Fruit fly (Drosophila melanogaster) whole organism, embryonic: ENCODE data around the gene Tango2.

Experiments used
- Aef1 ChIP-seq: fragments of 200-800 bp; sonication (Bioruptor generic); IDR thresholded peaks from 3 replicates; pipeline ENCODE4 v1.3.6; 2022; ENCODE audit warnings: missing biosample characterization, missing genetic modification characterization
- Awh ChIP-seq: fragments of 200-800 bp; sonication (Bioruptor generic); IDR thresholded peaks from 2 replicates; pipeline ENCODE4, ENCODE4 v1.3.6; 2022; ENCODE audit warnings: missing biosample characterization, missing genetic modification characterization
- CG10565 ChIP-seq: fragments of 200-800 bp; sonication (Bioruptor generic); optimal IDR thresholded peaks from 3 replicates; lab custom pipeline; 2016; ENCODE audit warnings: missing biosample characterization, mild to moderate bottlenecking, missing genetic modification characterization
- CG11504 ChIP-seq: fragments of 200-800 bp; sonication (Bioruptor generic); optimal IDR thresholded peaks from 3 replicates; lab custom pipeline; 2019; ENCODE audit warnings: missing biosample characterization, mild to moderate bottlenecking, missing genetic modification characterization, moderate library complexity
- CG11696 ChIP-seq: fragments of 200-800 bp; sonication (Bioruptor generic); IDR thresholded peaks from 2 replicates; pipeline ENCODE4 v1.3.6; 2022; ENCODE audit warnings: missing biosample characterization, missing genetic modification characterization
- CG12155 ChIP-seq: fragments of 200-800 bp; sonication (Bioruptor generic); optimal IDR thresholded peaks from 3 replicates; lab custom pipeline; 2016; ENCODE audit warnings: missing biosample characterization, missing genetic modification characterization
- CG12219 ChIP-seq: fragments of 200-800 bp; sonication (Bioruptor generic); optimal IDR thresholded peaks from 3 replicates; lab custom pipeline; 2018; ENCODE audit warnings: missing biosample characterization, mild to moderate bottlenecking, missing genetic modification characterization
- CG12391 ChIP-seq: fragments of 200-800 bp; sonication (Bioruptor generic); optimal IDR thresholded peaks from 3 replicates; lab custom pipeline; 2018; ENCODE audit warnings: missing biosample characterization, mild to moderate bottlenecking, missing genetic modification characterization, moderate library complexity
- CG13123 ChIP-seq: fragments of 200-800 bp; sonication (Bioruptor generic); optimal IDR thresholded peaks from 2 replicates; lab custom pipeline; 2016; ENCODE audit warnings: missing biosample characterization, missing genetic modification characterization
- CG15601 ChIP-seq: fragments of 200-800 bp; sonication (Bioruptor generic); optimal IDR thresholded peaks from 3 replicates; lab custom pipeline; 2019; ENCODE audit warnings: missing biosample characterization, mild to moderate bottlenecking, missing genetic modification characterization, moderate library complexity
- CG1603 ChIP-seq: fragments of 200-800 bp; sonication (Bioruptor generic); optimal IDR thresholded peaks from 2 replicates; lab custom pipeline; 2019; ENCODE audit warnings: missing biosample characterization, mild to moderate bottlenecking, missing genetic modification characterization, moderate library complexity
- CG16779 ChIP-seq: fragments of 200-800 bp; sonication (Bioruptor generic); IDR thresholded peaks from 2 replicates; pipeline ENCODE4 v1.3.6; 2022; ENCODE audit warnings: missing biosample characterization, missing genetic modification characterization
- CG16815 ChIP-seq: fragments of 200-800 bp; sonication (Bioruptor generic); optimal IDR thresholded peaks from 3 replicates; lab custom pipeline; 2017; ENCODE audit warnings: missing biosample characterization, mild to moderate bottlenecking, missing genetic modification characterization
- CG17359 ChIP-seq: fragments of 200-800 bp; sonication (Bioruptor generic); optimal IDR thresholded peaks from 3 replicates; lab custom pipeline; 2018; ENCODE audit warnings: missing biosample characterization, mild to moderate bottlenecking, missing genetic modification characterization, moderate library complexity
- CG17385 ChIP-seq: fragments of 200-800 bp; sonication (Bioruptor generic); optimal IDR thresholded peaks from 3 replicates; lab custom pipeline; 2018; ENCODE audit warnings: missing biosample characterization, mild to moderate bottlenecking, missing genetic modification characterization
- CG18262 ChIP-seq: fragments of 200-800 bp; optimal IDR thresholded peaks from 3 replicates; lab custom pipeline; 2019; ENCODE audit warnings: missing biosample characterization, mild to moderate bottlenecking, missing genetic modification characterization, moderate library complexity
- CG1832 ChIP-seq: fragments of 200-800 bp; sonication (Bioruptor generic); optimal IDR thresholded peaks from 2 replicates; lab custom pipeline; 2017; ENCODE audit warnings: missing biosample characterization, mild to moderate bottlenecking, missing genetic modification characterization, inconsistent platforms
- CG32532 ChIP-seq: fragments of 200-800 bp; sonication (Bioruptor generic); IDR thresholded peaks from 2 replicates; pipeline ENCODE4 v1.3.6; 2022; ENCODE audit warnings: missing biosample characterization, missing genetic modification characterization
- CG33213 ChIP-seq: fragments of 200-800 bp; sonication (Bioruptor generic); optimal IDR thresholded peaks from 3 replicates; lab custom pipeline; 2016; ENCODE audit warnings: missing biosample characterization, missing genetic modification characterization
- CG3838 ChIP-seq: fragments of 200-800 bp; sonication (Bioruptor generic); optimal IDR thresholded peaks from 3 replicates; lab custom pipeline; 2016; ENCODE audit warnings: missing biosample characterization, missing genetic modification characterization
- CG3995 ChIP-seq: fragments of 200-800 bp; sonication (Bioruptor generic); optimal IDR thresholded peaks from 3 replicates; lab custom pipeline; 2016; ENCODE audit warnings: missing biosample characterization, missing genetic modification characterization
- CG4730 ChIP-seq: fragments of 200-800 bp; sonication (Bioruptor generic); IDR thresholded peaks from 2 replicates; pipeline ENCODE4 v1.3.6; 2022; ENCODE audit warnings: missing biosample characterization, missing genetic modification characterization
- CG4854 ChIP-seq: fragments of 200-800 bp; sonication (Bioruptor generic); optimal IDR thresholded peaks from 2 replicates; lab custom pipeline; 2016; ENCODE audit warnings: missing biosample characterization, missing genetic modification characterization, inconsistent platforms
- CG9215 ChIP-seq: fragments of 200-800 bp; sonication (Bioruptor generic); IDR thresholded peaks from 2 replicates; pipeline ENCODE4 v1.3.6; 2022; ENCODE audit warnings: missing biosample characterization, missing genetic modification characterization
- D19A ChIP-seq: fragments of 200-800 bp; optimal IDR thresholded peaks from 3 replicates; lab custom pipeline; 2019; ENCODE audit warnings: missing biosample characterization, mild to moderate bottlenecking, missing genetic modification characterization, moderate library complexity
- Dfd ChIP-seq, 2 experiments: fragments of >200 bp; optimal IDR thresholded peaks; 2 replicates each; lab custom pipeline; 2017; ENCODE audit warnings: missing biosample characterization in 2 of 2, missing genetic modification characterization in 2 of 2
- Dll ChIP-seq: fragments of 200-800 bp; sonication (Bioruptor generic); IDR thresholded peaks from 4 replicates; pipeline ENCODE4 v1.3.6; 2022; ENCODE audit warnings: missing biosample characterization, missing genetic modification characterization; ENCODE audit not compliant: partially characterized antibody
- ERR ChIP-seq: fragments of 200-800 bp; sonication (Bioruptor generic); optimal IDR thresholded peaks from 2 replicates; lab custom pipeline; 2016; ENCODE audit warnings: missing biosample characterization, missing genetic modification characterization
- H2.0 ChIP-seq: fragments of 200-800 bp; sonication (Bioruptor generic); IDR thresholded peaks from 2 replicates; pipeline ENCODE4 v1.3.6; 2022; ENCODE audit warnings: missing biosample characterization, missing genetic modification characterization
- HLH54F ChIP-seq: fragments of 200-800 bp; sonication (Bioruptor generic); optimal IDR thresholded peaks from 3 replicates; lab custom pipeline; 2016; ENCODE audit warnings: missing biosample characterization, missing genetic modification characterization
- HmgD ChIP-seq: fragments of 200-800 bp; sonication (Bioruptor generic); optimal IDR thresholded peaks from 3 replicates; lab custom pipeline; 2016; ENCODE audit warnings: missing biosample characterization, missing genetic modification characterization
- Jarid2 ChIP-seq: fragments of 200-800 bp; sonication (Bioruptor generic); optimal IDR thresholded peaks from 3 replicates; lab custom pipeline; 2017; ENCODE audit warnings: mild to moderate bottlenecking, missing biosample characterization, missing genetic modification reagents, missing genetic modification characterization
- Mad ChIP-seq: fragments of 200-800 bp; sonication (Bioruptor generic); optimal IDR thresholded peaks from 2 replicates; lab custom pipeline; 2016; ENCODE audit warnings: missing biosample characterization, missing genetic modification characterization
- Neu2 ChIP-seq: fragments of 200-800 bp; sonication (Bioruptor generic); optimal IDR thresholded peaks from 3 replicates; lab custom pipeline; 2016; ENCODE audit warnings: missing biosample characterization, missing genetic modification characterization, borderline replicate concordance
- Rfx ChIP-seq: fragments of 200-800 bp; sonication (Bioruptor generic); IDR thresholded peaks from 2 replicates; pipeline ENCODE4 v1.3.6; 2022; ENCODE audit warnings: missing biosample characterization, missing genetic modification characterization
- Sin3A ChIP-seq: fragments of >200 bp; optimal IDR thresholded peaks from 2 replicates; lab custom pipeline; 2018
- TFAM ChIP-seq: fragments of 200-800 bp; sonication (Bioruptor generic); optimal IDR thresholded peaks from 2 replicates; lab custom pipeline; 2017; ENCODE audit warnings: missing biosample characterization, missing genetic modification characterization, inconsistent platforms
- az2 ChIP-seq: fragments of 200-800 bp; sonication (Bioruptor generic); optimal IDR thresholded peaks from 3 replicates; lab custom pipeline; 2016; ENCODE audit warnings: missing biosample characterization, missing genetic modification characterization
- bcd ChIP-seq: fragments of 200-800 bp; sonication (Bioruptor generic); optimal IDR thresholded peaks from 2 replicates; lab custom pipeline; 2017; ENCODE audit warnings: missing biosample characterization, mild to moderate bottlenecking, missing genetic modification characterization
- crol ChIP-seq: fragments of 200-800 bp; sonication (Bioruptor generic); IDR thresholded peaks from 2 replicates; pipeline ENCODE4 v1.3.6; 2022; ENCODE audit warnings: missing biosample characterization, missing genetic modification characterization
- crp ChIP-seq, 2 experiments: fragments of 200-800 bp; sonication (Bioruptor generic); optimal IDR thresholded peaks; 2 replicates in 1 of 2; 3 replicates in 1 of 2; lab custom pipeline; 2017; ENCODE audit warnings: missing biosample characterization in 2 of 2, missing genetic modification characterization in 2 of 2, mild to moderate bottlenecking in 1 of 2, moderate library complexity in 1 of 2
- eyg ChIP-seq: fragments of 200-800 bp; sonication (Bioruptor generic); optimal IDR thresholded peaks from 3 replicates; lab custom pipeline; 2016; ENCODE audit warnings: missing biosample characterization, missing genetic modification characterization
- lab ChIP-seq: fragments of 200-800 bp; sonication (Bioruptor generic); optimal IDR thresholded peaks from 3 replicates; lab custom pipeline; 2017; ENCODE audit warnings: missing biosample characterization, missing genetic modification characterization, mild to moderate bottlenecking, moderate library complexity, missing genetic modification reagents
- maf-S ChIP-seq: fragments of 200-800 bp; sonication (Bioruptor generic); optimal IDR thresholded peaks from 2 replicates; lab custom pipeline; 2016; ENCODE audit warnings: missing biosample characterization, missing genetic modification characterization
- otp ChIP-seq: fragments of 200-800 bp; sonication (Bioruptor generic); IDR thresholded peaks from 3 replicates; pipeline ENCODE4, ENCODE4 v1.3.6; 2022; ENCODE audit warnings: missing biosample characterization, missing genetic modification characterization
- pho ChIP-seq: fragments of 200-800 bp; sonication (Bioruptor generic); optimal IDR thresholded peaks from 2 replicates; lab custom pipeline; 2016; ENCODE audit warnings: missing biosample characterization, missing genetic modification characterization
- so ChIP-seq: fragments of 200-800 bp; sonication (Bioruptor generic); IDR thresholded peaks from 3 replicates; pipeline ENCODE4 v1.3.6; 2022; ENCODE audit warnings: missing biosample characterization, missing genetic modification characterization
- unc-4 ChIP-seq: fragments of 200-800 bp; sonication (Bioruptor generic); IDR thresholded peaks from 2 replicates; pipeline ENCODE4 v1.3.6; 2022; ENCODE audit warnings: missing biosample characterization, missing genetic modification characterization; ENCODE audit not compliant: partially characterized antibody
- yki ChIP-seq: fragments of >200 bp; optimal IDR thresholded peaks from 3 replicates; lab custom pipeline; 2018
- zen ChIP-seq: fragments of 200-800 bp; sonication (Bioruptor generic); optimal IDR thresholded peaks from 3 replicates; lab custom pipeline; 2018; ENCODE audit warnings: missing biosample characterization, mild to moderate bottlenecking, missing genetic modification characterization, moderate library complexity

Tango2 gene

dm6 chrX:13639998-13640691 is 23.4 kb downstream of the Tango2 start (continued):
- TF ChIP-seq CG18262 (peak; percentile 99), Aef1 (GFP tag; lab: Robert Waterston, UW) (peak; percentile 99), so (GFP tag; lab: Robert Waterston, UW) (peak; percentile 99), CG11504 (tag; lab: Kevin White, UChicago) (peak; percentile 98), Dfd (GFP tag; optimal IDR thresholded peaks at IDR 0.05; lab: Kevin White, UChicago) (no peak), CG3838 (GFP tag; lab: Kevin White, UChicago) (peak; percentile 97), Awh (GFP tag; lab: Robert Waterston, UW) (peak; percentile 99), CG1603 (tag; lab: Kevin White, UChicago) (peak; percentile 99), Neu2 (GFP tag; lab: Kevin White, UChicago) (peak; percentile 95), maf-S (GFP tag; lab: Kevin White, UChicago) (peak; percentile 98), pho (peak; percentile 98), Jarid2 (GFP tag; lab: Kevin White, UChicago) (peak; percentile 93), CG9215 (GFP tag; lab: Robert Waterston, UW) (peak; percentile 97), yki (lab: Kevin White, UChicago) (no peak), CG1832 (GFP tag; lab: Kevin White, UChicago) (no peak), zen (tag; lab: Kevin White, UChicago) (peak; percentile 95), CG4854 (GFP tag; lab: Kevin White, UChicago) (peak; percentile 97), otp (GFP tag; lab: Robert Waterston, UW) (peak; percentile 99), CG32532 (GFP tag; lab: Robert Waterston, UW) (peak; percentile 99), CG13123 (GFP tag; lab: Kevin White, UChicago) (peak; percentile 97), TFAM (GFP tag; lab: Kevin White, UChicago) (peak; percentile 93), ERR (GFP tag; lab: Kevin White, UChicago) (peak; percentile 97), lab (peak; percentile 99), HmgD (GFP tag; lab: Kevin White, UChicago) (peak; percentile 98), Mad (GFP tag; lab: Kevin White, UChicago) (peak; percentile 98), CG17385 (GFP tag; lab: Kevin White, UChicago) (peak; percentile 98), CG12155 (GFP tag; lab: Kevin White, UChicago) (peak; percentile 97), D19A (tag; lab: Kevin White, UChicago) (peak; percentile 97), CG4730 (GFP tag; lab: Robert Waterston, UW) (peak; percentile 99), unc-4 (0 out of 2 replicates have a peak, but pooled peaks have one; percentile 35), Dll (GFP tag; lab: Robert Waterston, UW) (peak; percentile 59; the same call in 3 of the 4 replicates), CG16815 (GFP tag; lab: Kevin White, UChicago) (peak; percentile 94), HLH54F (GFP tag; lab: Kevin White, UChicago) (peak; percentile 98), CG12219 (GFP tag; lab: Kevin White, UChicago) (peak; percentile 100), CG16779 (peak; percentile 98), bcd (GFP tag; lab: Kevin White, UChicago) (peak; percentile 98), Sin3A (no peak), Rfx (GFP tag; lab: Robert Waterston, UW) (peak; percentile 99), eyg (GFP tag; lab: Kevin White, UChicago) (peak; percentile 98), CG15601 (tag; lab: Kevin White, UChicago) (peak; percentile 97), crol (GFP tag; lab: Robert Waterston, UW) (peak; percentile 79), CG17359 (peak; percentile 99), CG33213 (peak; percentile 99), crp (GFP tag; optimal IDR thresholded peaks at IDR 0.05; lab: Kevin White, UChicago) (peak in 1 of 2 experiments; percentile 72), CG11696 (GFP tag; lab: Robert Waterston, UW) (peak; percentile 96), CG3995 (GFP tag; lab: Kevin White, UChicago) (peak; percentile 80), CG10565 (GFP tag; lab: Kevin White, UChicago) (peak; percentile 96), CG12391 (tag; lab: Kevin White, UChicago) (peak; percentile 99), H2.0 (GFP tag; lab: Robert Waterston, UW) (peak; percentile 98), az2 (peak; percentile 99)
